Worm (Caenorhabditis elegans) whole organism, late embryonic: ENCODE measurements around the gene K08D10.13.

Source experiments
- ama-1 ChIP-seq: fragments of 150-350 bp; optimal IDR thresholded peaks from 2 replicates; lab custom pipeline; 2014
- ceh-14 ChIP-seq: sonication (generic microtip); optimal IDR thresholded peaks from 2 replicates; lab custom pipeline; 2016; ENCODE audit warnings: missing genotype, missing genetic modification characterization, missing compliant biosample characterization
- ceh-48 ChIP-seq: sonication (generic microtip); optimal IDR thresholded peaks from 2 replicates; lab custom pipeline; 2016; ENCODE audit warnings: missing genetic modification characterization, inconsistent platforms, missing compliant biosample characterization
- dmd-4 ChIP-seq: sonication (generic microtip); optimal IDR thresholded peaks from 2 replicates; lab custom pipeline; 2016; ENCODE audit warnings: borderline replicate concordance, missing genetic modification characterization, missing compliant biosample characterization
- fkh-10 ChIP-seq: fragments of 150-350 bp; optimal IDR thresholded peaks from 2 replicates; lab custom pipeline; 2014; ENCODE audit warnings: missing biosample characterization, missing genetic modification reagents, missing genetic modification characterization
- lim-6 ChIP-seq: sonication (generic microtip); optimal IDR thresholded peaks from 2 replicates; lab custom pipeline; 2016; ENCODE audit warnings: missing genetic modification characterization, missing compliant biosample characterization
- rnt-1 ChIP-seq: sonication (generic microtip); optimal IDR thresholded peaks from 2 replicates; lab custom pipeline; 2016; ENCODE audit warnings: missing genetic modification characterization, missing compliant biosample characterization

ce11 chrIV:4123083-4123482 lies 48.3 kb downstream of the K08D10.13 start, which contains the start of gene mul-1:
- TF ChIP-seq ceh-48, result no peak
- no peak for TF ChIP-seq dmd-4 (tag; lab: Kevin White, UChicago)
- no peak for TF ChIP-seq lim-6 (tag; lab: Kevin White, UChicago)
- no peak for TF ChIP-seq ama-1
- TF ChIP-seq rnt-1 (tag; lab: Kevin White, UChicago), result no peak
- TF ChIP-seq ceh-14 (tag; lab: Kevin White, UChicago), result no peak
- TF ChIP-seq fkh-10 (GFP tag; lab: Kevin White, UChicago), result no peak
